Fruit fly (Drosophila melanogaster) whole organism, prepupa: ENCODE data around the gene Indy.

Experiments
- Blimp-1 ChIP-seq: fragments of 200-800 bp; sonication (Bioruptor generic); optimal IDR thresholded peaks from 3 replicates; lab custom pipeline; 2017; ENCODE audit warnings: missing biosample characterization, missing genetic modification characterization, mild to moderate bottlenecking, moderate library complexity, missing genetic modification reagents
- CG15336 ChIP-seq: fragments of 200-800 bp; sonication (Bioruptor generic); IDR thresholded peaks from 2 replicates; pipeline ENCODE4 v1.3.6; 2022; ENCODE audit warnings: missing biosample characterization, missing genetic modification characterization
- CG1621 ChIP-seq: fragments of 200-800 bp; sonication (Bioruptor generic); optimal IDR thresholded peaks from 3 replicates; lab custom pipeline; 2018; ENCODE audit warnings: missing biosample characterization, mild to moderate bottlenecking, missing genetic modification characterization
- CG16779 ChIP-seq: fragments of 200-800 bp; sonication (Bioruptor generic); optimal IDR thresholded peaks from 3 replicates; lab custom pipeline; 2017; ENCODE audit warnings: missing biosample characterization, mild to moderate bottlenecking, missing genetic modification characterization
- CG3032 ChIP-seq: fragments of 200-800 bp; optimal IDR thresholded peaks from 2 replicates; lab custom pipeline; 2019; ENCODE audit warnings: missing biosample characterization, mild to moderate bottlenecking, missing genetic modification characterization, moderate library complexity
- CG31627 ChIP-seq: fragments of 200-800 bp; sonication (Bioruptor generic); optimal IDR thresholded peaks from 3 replicates; lab custom pipeline; 2016; ENCODE audit warnings: missing biosample characterization, missing genetic modification characterization
- CG32006 ChIP-seq: fragments of 200-800 bp; sonication (Bioruptor generic); optimal IDR thresholded peaks from 3 replicates; lab custom pipeline; 2017; ENCODE audit warnings: missing biosample characterization, mild to moderate bottlenecking, missing genetic modification characterization
- CG34406 ChIP-seq: fragments of 200-800 bp; sonication (Bioruptor generic); optimal IDR thresholded peaks from 3 replicates; lab custom pipeline; 2016; ENCODE audit warnings: missing biosample characterization, missing genetic modification characterization
- CG3919 ChIP-seq: fragments of 200-800 bp; sonication (Bioruptor generic); optimal IDR thresholded peaks from 3 replicates; lab custom pipeline; 2016; ENCODE audit warnings: missing biosample characterization, missing genetic modification characterization
- CG6163 ChIP-seq: fragments of 200-800 bp; sonication (Bioruptor generic); IDR thresholded peaks from 3 replicates; pipeline ENCODE4 v1.3.6; 2022; ENCODE audit warnings: missing biosample characterization, missing genetic modification characterization
- CG6276 ChIP-seq: fragments of 200-800 bp; sonication (Bioruptor generic); optimal IDR thresholded peaks from 2 replicates; lab custom pipeline; 2017; ENCODE audit warnings: missing biosample characterization, mild to moderate bottlenecking, missing genetic modification characterization
- CG6792 ChIP-seq: fragments of 200-800 bp; sonication (Bioruptor generic); optimal IDR thresholded peaks from 3 replicates; lab custom pipeline; 2016; ENCODE audit warnings: missing biosample characterization, missing genetic modification characterization
- CG6808 ChIP-seq: fragments of 200-800 bp; sonication (Bioruptor generic); optimal IDR thresholded peaks from 3 replicates; lab custom pipeline; 2017; ENCODE audit warnings: missing biosample characterization, missing genetic modification characterization, mild to moderate bottlenecking, moderate library complexity, missing genetic modification reagents
- CG6854 ChIP-seq: fragments of 200-800 bp; sonication (Bioruptor generic); optimal IDR thresholded peaks from 2 replicates; lab custom pipeline; 2017; ENCODE audit warnings: missing biosample characterization, mild to moderate bottlenecking, missing genetic modification characterization
- CG7368 ChIP-seq: fragments of 200-800 bp; sonication (Bioruptor generic); optimal IDR thresholded peaks from 3 replicates; lab custom pipeline; 2016; ENCODE audit warnings: missing biosample characterization, missing genetic modification characterization
- CG8119 ChIP-seq: fragments of 200-800 bp; sonication (Bioruptor generic); IDR thresholded peaks from 3 replicates; pipeline ENCODE4 v1.3.6; 2022; ENCODE audit warnings: missing biosample characterization, missing genetic modification characterization
- CG8319 ChIP-seq: fragments of 200-800 bp; sonication (Bioruptor generic); optimal IDR thresholded peaks from 3 replicates; lab custom pipeline; 2016; ENCODE audit warnings: missing biosample characterization, missing genetic modification characterization
- CG9139 ChIP-seq: fragments of 200-800 bp; sonication (Bioruptor generic); optimal IDR thresholded peaks from 3 replicates; lab custom pipeline; 2017; ENCODE audit warnings: missing biosample characterization, mild to moderate bottlenecking, missing genetic modification characterization
- Eip75B ChIP-seq: fragments of 200-800 bp; sonication (Bioruptor generic); optimal IDR thresholded peaks from 3 replicates; lab custom pipeline; 2016; ENCODE audit warnings: missing biosample characterization, missing genetic modification characterization
- Eip78C ChIP-seq: fragments of 200-800 bp; sonication (Bioruptor generic); peaks from one replicate; lab custom pipeline; 2016; ENCODE audit warnings: missing biosample characterization, missing genetic modification characterization
- Eip93F ChIP-seq: fragments of 200-800 bp; sonication (Bioruptor generic); optimal IDR thresholded peaks from 2 replicates; lab custom pipeline; 2016; ENCODE audit warnings: missing biosample characterization, mild to moderate bottlenecking, missing genetic modification characterization
- Ets96B ChIP-seq: fragments of 200-800 bp; optimal IDR thresholded peaks from 2 replicates; lab custom pipeline; 2019; ENCODE audit warnings: missing biosample characterization, mild to moderate bottlenecking, missing genetic modification characterization, moderate library complexity
- Gug ChIP-seq: fragments of 200-800 bp; sonication (Bioruptor generic); IDR thresholded peaks from 2 replicates; pipeline ENCODE4 v1.3.6; 2022; ENCODE audit warnings: missing biosample characterization, missing genetic modification characterization
- Hr38 ChIP-seq: sonication (Bioruptor generic); optimal IDR thresholded peaks from 2 replicates; lab custom pipeline; 2016; ENCODE audit warnings: missing biosample characterization, missing genetic modification characterization
- Hr4 ChIP-seq: fragments of 200-800 bp; sonication (Bioruptor generic); optimal IDR thresholded peaks from 3 replicates; lab custom pipeline; 2016; ENCODE audit warnings: missing biosample characterization, missing genetic modification characterization
- Lpt ChIP-seq: fragments of 200-800 bp; sonication (Bioruptor generic); optimal IDR thresholded peaks from 3 replicates; lab custom pipeline; 2016; ENCODE audit warnings: missing biosample characterization, missing genetic modification characterization
- Sox102F ChIP-seq: fragments of 200-800 bp; sonication (Bioruptor generic); optimal IDR thresholded peaks from 2 replicates; lab custom pipeline; 2016; ENCODE audit warnings: missing biosample characterization, mild to moderate bottlenecking, missing genetic modification characterization
- Sox14 ChIP-seq: fragments of 200-800 bp; sonication (Bioruptor generic); optimal IDR thresholded peaks from 3 replicates; lab custom pipeline; 2016; ENCODE audit warnings: missing biosample characterization, missing genetic modification characterization
- Sox15 ChIP-seq: fragments of 200-800 bp; sonication (Bioruptor generic); optimal IDR thresholded peaks from 3 replicates; lab custom pipeline; 2016; ENCODE audit warnings: missing biosample characterization, missing genetic modification characterization
- achi ChIP-seq: fragments of 200-800 bp; sonication (Bioruptor generic); optimal IDR thresholded peaks from 3 replicates; lab custom pipeline; 2016; ENCODE audit warnings: missing biosample characterization, missing genetic modification characterization
- dsx ChIP-seq: fragments of 200-800 bp; optimal IDR thresholded peaks from 3 replicates; lab custom pipeline; 2019; ENCODE audit warnings: missing biosample characterization, mild to moderate bottlenecking, missing genetic modification characterization, moderate library complexity; ENCODE audit not compliant: poor library complexity, severe bottlenecking
- eg ChIP-seq: fragments of 200-800 bp; sonication (Bioruptor generic); IDR thresholded peaks from 3 replicates; pipeline ENCODE4 v1.3.6; 2022; ENCODE audit warnings: missing biosample characterization, missing genetic modification characterization
- esn ChIP-seq: fragments of 200-800 bp; sonication (Bioruptor generic); optimal IDR thresholded peaks from 2 replicates; lab custom pipeline; 2016; ENCODE audit warnings: missing biosample characterization, mild to moderate bottlenecking, missing genetic modification characterization, moderate library complexity
- fkh ChIP-seq: fragments of 200-800 bp; sonication (Bioruptor generic); optimal IDR thresholded peaks from 3 replicates; lab custom pipeline; 2017; ENCODE audit warnings: missing biosample characterization, mild to moderate bottlenecking, missing genetic modification characterization, moderate library complexity
- net ChIP-seq: fragments of 200-800 bp; sonication (Bioruptor generic); optimal IDR thresholded peaks from 3 replicates; lab custom pipeline; 2016; ENCODE audit warnings: missing biosample characterization, missing genetic modification characterization
- pdm3 ChIP-seq: fragments of 200-800 bp; sonication (Bioruptor generic); optimal IDR thresholded peaks from 3 replicates; lab custom pipeline; 2016; ENCODE audit warnings: missing biosample characterization, missing genetic modification characterization
- salr ChIP-seq, 2 experiments: fragments of 200-800 bp; sonication (Bioruptor generic); optimal IDR thresholded peaks; 3 replicates each; lab custom pipeline; 2016 to 2018; ENCODE audit warnings: missing biosample characterization in 2 of 2, missing genetic modification characterization in 2 of 2, mild to moderate bottlenecking in 1 of 2
- spab ChIP-seq: fragments of 200-800 bp; sonication (Bioruptor generic); optimal IDR thresholded peaks from 2 replicates; lab custom pipeline; 2017; ENCODE audit warnings: missing biosample characterization, mild to moderate bottlenecking, missing genetic modification characterization, missing genetic modification reagents
- ss ChIP-seq, 2 experiments: fragments of 200-800 bp; sonication (Bioruptor generic); optimal IDR thresholded peaks; 2 replicates in 1 of 2; 3 replicates in 1 of 2; lab custom pipeline; 2017 to 2018; ENCODE audit warnings: mild to moderate bottlenecking in 2 of 2, missing biosample characterization in 2 of 2, missing genetic modification characterization in 2 of 2, moderate library complexity in 1 of 2
- svp ChIP-seq: fragments of 200-800 bp; sonication (Bioruptor generic); peaks from one replicate; lab custom pipeline; 2016; ENCODE audit warnings: missing biosample characterization, missing genetic modification characterization
- topi ChIP-seq: fragments of 200-800 bp; sonication (Bioruptor generic); optimal IDR thresholded peaks from 3 replicates; lab custom pipeline; 2016; ENCODE audit warnings: missing biosample characterization, missing genetic modification characterization
- vri ChIP-seq: fragments of 200-800 bp; sonication (Bioruptor generic); optimal IDR thresholded peaks from 3 replicates; lab custom pipeline; 2016; ENCODE audit warnings: missing biosample characterization, mild to moderate bottlenecking, missing genetic modification characterization

Gene Indy

dm6 chr3L:18801194-18801695 lies 44.8 kb downstream of the Indy start, which contains the start of gene ftz-f1:
Gene ftz-f1, minus strand, starts transcription at chr3L:18801309.
- TF ChIP-seq svp (GFP tag; lab: Kevin White, UChicago) (peak; percentile 95), Eip93F (no peak), esn (GFP tag; lab: Kevin White, UChicago) (peak; percentile 35), CG7368 (GFP tag; lab: Kevin White, UChicago) (no peak), fkh (peak; percentile 80), vri (peak; percentile 94), achi (GFP tag; lab: Kevin White, UChicago) (no peak), CG8119 (peak; percentile 66; the same call in 2 of the 3 replicates), Sox14 (GFP tag; lab: Kevin White, UChicago) (peak; percentile 64), Eip78C (GFP tag; lab: Kevin White, UChicago) (peak; percentile 68), Blimp-1 (GFP tag; lab: Kevin White, UChicago) (peak; percentile 88), CG9139 (GFP tag; lab: Kevin White, UChicago) (no peak), Gug (GFP tag; lab: Robert Waterston, UW) (no peak), Lpt (peak; percentile 18), Eip75B (peak; percentile 85), CG15336 (peak; percentile 45; the same call in 1 of the 2 replicates), eg (GFP tag; lab: Robert Waterston, UW) (peak; percentile 33; the same call in 2 of the 3 replicates)
- TF ChIP-seq, all 60 proteins: peak for 12

- TF ChIP-seq pdm3: no peak
- TF ChIP-seq CG6276 (GFP tag; lab: Kevin White, UChicago): peak; percentile 71
- TF ChIP-seq spab (GFP tag; lab: Kevin White, UChicago): no peak
- no peak for TF ChIP-seq CG7368 (GFP tag; lab: Kevin White, UChicago)
- TF ChIP-seq Sox14 (GFP tag; lab: Kevin White, UChicago): peak; percentile 3
- no peak for TF ChIP-seq Sox15 (GFP tag; lab: Kevin White, UChicago)
- peak; percentile 18 for TF ChIP-seq CG6854 (GFP tag; lab: Kevin White, UChicago)
- TF ChIP-seq CG8119: peak; percentile 45; the same call in 2 of the 3 replicates
- peak in 1 of 2 experiments; percentile 15 for TF ChIP-seq salr (GFP tag; optimal IDR thresholded peaks at IDR 0.05; lab: Kevin White, UChicago)
- TF ChIP-seq net (GFP tag; lab: Kevin White, UChicago): no peak
- TF ChIP-seq achi (GFP tag; lab: Kevin White, UChicago): no peak
- TF ChIP-seq CG6808 (GFP tag; lab: Kevin White, UChicago): peak; percentile 44
- no peak for TF ChIP-seq CG6792 (GFP tag; lab: Kevin White, UChicago)
- TF ChIP-seq vri: peak; percentile 18
- TF ChIP-seq Eip93F: no peak
- TF ChIP-seq CG34406 (GFP tag; lab: Kevin White, UChicago): no peak
- peak; percentile 48 to 54 for TF ChIP-seq ss (GFP tag; optimal IDR thresholded peaks at IDR 0.05; lab: Kevin White, UChicago)
- peak; percentile 63; the same call in 2 of the 3 replicates for TF ChIP-seq CG6163 (GFP tag; lab: Robert Waterston, UW)
- peak; percentile 67; the same call in 2 of the 3 replicates for TF ChIP-seq eg (GFP tag; lab: Robert Waterston, UW)
- TF ChIP-seq CG32006: peak; percentile 23
- TF ChIP-seq CG3032: peak; percentile 26
- peak; percentile 47 for TF ChIP-seq CG3919 (GFP tag; lab: Kevin White, UChicago)
- peak; percentile 42 for TF ChIP-seq svp (GFP tag; lab: Kevin White, UChicago)
- peak; percentile 26 for TF ChIP-seq Eip78C (GFP tag; lab: Kevin White, UChicago)
- TF ChIP-seq CG1621 (tag; lab: Kevin White, UChicago): peak; percentile 62
- no peak for TF ChIP-seq CG8319 (GFP tag; lab: Kevin White, UChicago)
- peak; percentile 1 for TF ChIP-seq Ets96B (tag; lab: Kevin White, UChicago)
- peak; percentile 74 for TF ChIP-seq Eip75B
- TF ChIP-seq topi (GFP tag; lab: Kevin White, UChicago): peak; percentile 7
- peak; percentile 99 for TF ChIP-seq Blimp-1 (GFP tag; lab: Kevin White, UChicago)
- TF ChIP-seq CG31627 (GFP tag; lab: Kevin White, UChicago): no peak
- TF ChIP-seq CG15336: peak; percentile 56
- no peak for TF ChIP-seq Hr4
- no peak for TF ChIP-seq Hr38 (GFP tag; lab: Kevin White, UChicago)
- TF ChIP-seq Sox102F: peak; percentile 23
- TF ChIP-seq Gug (GFP tag; lab: Robert Waterston, UW): no peak
- peak; percentile 73 for TF ChIP-seq Lpt
- peak; percentile 9 for TF ChIP-seq CG16779 (tag; lab: Kevin White, UChicago)
- peak; percentile 28 for TF ChIP-seq dsx (GFP tag; lab: Kevin White, UChicago)
- peak; percentile 29 for TF ChIP-seq fkh
Observed at dm6 chr3L:18800100-18800841, 45.8 kb downstream of the Indy start.
